Worm (Caenorhabditis elegans) whole organism, L4 larva: ENCODE data around the gene F13B6.1.
"Not testable (repeated sequence)": the region's sequence is repeated elsewhere in the genome, so short reads cannot be mapped to it uniquely, and the experiment has no call there.

Source experiments
- F37D6.2 ChIP-seq: sonication (generic microtip); optimal IDR thresholded peaks from 2 replicates; lab custom pipeline; 2016; ENCODE audit warnings: mild to moderate bottlenecking, missing genetic modification characterization, missing compliant biosample characterization
- F49E8.2 ChIP-seq: sonication (generic microtip); optimal IDR thresholded peaks from 2 replicates; lab custom pipeline; 2016; ENCODE audit warnings: missing compliant biosample characterization, mild to moderate bottlenecking, missing genetic modification characterization, borderline replicate concordance
- Y48G9A.11 ChIP-seq: fragments of 200-800 bp; sonication (Bioruptor generic); IDR thresholded peaks from 2 replicates; pipeline ENCODE4 v1.3.6; 2022; ENCODE audit warnings: missing genetic modification reagents, missing genetic modification characterization, missing compliant biosample characterization
- aly-2 ChIP-seq: sonication (generic microtip); optimal IDR thresholded peaks from 2 replicates; lab custom pipeline; 2018; ENCODE audit warnings: missing biosample characterization, missing genetic modification characterization
- ceh-20 ChIP-seq: fragments of 200-800 bp; sonication (Bioruptor generic); IDR thresholded peaks from 2 replicates; pipeline ENCODE4 v1.3.6; 2022; ENCODE audit warnings: missing genetic modification reagents, missing genetic modification characterization, missing compliant biosample characterization
- ceh-32 ChIP-seq: sonication (generic microtip); optimal IDR thresholded peaks from 2 replicates; lab custom pipeline; 2016; ENCODE audit warnings: mild to moderate bottlenecking, missing genetic modification characterization, missing compliant biosample characterization; ENCODE audit not compliant: poor library complexity
- daf-12 ChIP-seq: fragments of 150-350 bp; optimal IDR thresholded peaks from 2 replicates; lab custom pipeline; 2014; ENCODE audit warnings: missing biosample characterization, missing genetic modification reagents, missing genetic modification characterization
- daf-16 ChIP-seq, 3 experiments: sonication (generic microtip); optimal IDR thresholded peaks; 2 replicates each; lab custom pipeline; 2016 to 2017; ENCODE audit warnings: missing genetic modification characterization in 3 of 3, missing genetic modification reagents in 3 of 3, mild to moderate bottlenecking in 2 of 3, missing compliant biosample characterization in 2 of 3, missing biosample characterization in 1 of 3, moderate library complexity in 1 of 3
- dmd-6 ChIP-seq: fragments of 200-800 bp; sonication (Bioruptor generic); IDR thresholded peaks from 2 replicates; pipeline ENCODE4 v1.3.6; 2022; ENCODE audit warnings: missing genetic modification reagents, missing genetic modification characterization, missing compliant biosample characterization
- fkh-10 ChIP-seq: fragments of 150-350 bp; optimal IDR thresholded peaks from 2 replicates; lab custom pipeline; 2014; ENCODE audit warnings: missing biosample characterization, missing genetic modification reagents, missing genetic modification characterization
- hif-1 ChIP-seq, 2 experiments: sonication (generic microtip); optimal IDR thresholded peaks; 2 replicates each; lab custom pipeline; 2016 to 2017; ENCODE audit warnings: missing compliant biosample characterization in 2 of 2, missing genetic modification characterization in 2 of 2, missing genetic modification reagents in 2 of 2, missing genotype in 2 of 2, mild to moderate bottlenecking in 1 of 2
- hlh-11 ChIP-seq: fragments of 200-800 bp; sonication (Bioruptor generic); optimal IDR thresholded peaks from 2 replicates; lab custom pipeline; 2018; ENCODE audit warnings: mild to moderate bottlenecking, missing genetic modification characterization, missing compliant biosample characterization
- lim-7 ChIP-seq: fragments of 200-800 bp; sonication (Bioruptor generic); IDR thresholded peaks from 2 replicates; pipeline ENCODE4 v1.3.6; 2022; ENCODE audit warnings: missing genetic modification characterization, missing compliant biosample characterization
- mep-1 ChIP-seq: fragments of 150-350 bp; sonication (generic microtip); optimal IDR thresholded peaks from 3 replicates; lab custom pipeline; 2014; ENCODE audit warnings: missing biosample characterization, missing genetic modification characterization
- nhr-111 ChIP-seq: fragments of 200-800 bp; sonication (Bioruptor generic); optimal IDR thresholded peaks from 2 replicates; lab custom pipeline; 2018; ENCODE audit warnings: mild to moderate bottlenecking, missing genetic modification characterization, missing compliant biosample characterization
- nhr-28 ChIP-seq: fragments of 150-350 bp; optimal IDR thresholded peaks from 2 replicates; lab custom pipeline; 2014; ENCODE audit warnings: missing biosample characterization, missing genetic modification characterization
- nhr-42 ChIP-seq: fragments of 200-800 bp; sonication (Bioruptor generic); IDR thresholded peaks from 2 replicates; pipeline ENCODE4 v1.3.6; 2022; ENCODE audit warnings: missing genetic modification characterization, missing compliant biosample characterization
- nhr-48 ChIP-seq: sonication (generic microtip); optimal IDR thresholded peaks from 2 replicates; lab custom pipeline; 2016; ENCODE audit warnings: mild to moderate bottlenecking, missing genetic modification characterization, missing compliant biosample characterization
- nhr-6 ChIP-seq: fragments of 150-350 bp; optimal IDR thresholded peaks from 2 replicates; lab custom pipeline; 2014; ENCODE audit warnings: missing biosample characterization, missing genetic modification characterization
- pha-4 ChIP-seq, 2 experiments: fragments of 150-350 bp in 1 of 2; fragments of 200-800 bp in 1 of 2; sonication (Bioruptor generic) in 1 of 2; IDR thresholded peaks in 1 of 2; optimal IDR thresholded peaks in 1 of 2; 2 replicates each; pipeline versions ENCODE4 v1.3.6 to Lab custom; 2014 to 2022; ENCODE audit warnings: missing genetic modification characterization in 2 of 2, missing genetic modification reagents in 2 of 2, missing biosample characterization in 1 of 2, missing compliant biosample characterization in 1 of 2
- rbr-2 ChIP-seq: sonication (generic microtip); optimal IDR thresholded peaks from 2 replicates; lab custom pipeline; 2016; ENCODE audit warnings: missing genotype, missing genetic modification characterization, missing compliant biosample characterization
- snpc-1.2 ChIP-seq: fragments of 200-800 bp; sonication (Bioruptor generic); IDR thresholded peaks from 2 replicates; pipeline ENCODE4 v1.3.6; 2022; ENCODE audit warnings: missing genetic modification reagents, missing genetic modification characterization, missing compliant biosample characterization
- snpc-4 ChIP-seq: fragments of 150-350 bp; optimal IDR thresholded peaks from 2 replicates; lab custom pipeline; 2014; ENCODE audit warnings: missing biosample characterization, missing genetic modification characterization
- tag-97 ChIP-seq: fragments of 200-800 bp; sonication (Bioruptor generic); IDR thresholded peaks from 2 replicates; pipeline ENCODE4 v1.3.6; 2022; ENCODE audit warnings: missing genetic modification characterization, missing compliant biosample characterization
- tra-1 ChIP-seq: fragments of 200-800 bp; sonication (Bioruptor generic); IDR thresholded peaks from 2 replicates; pipeline ENCODE4 v1.3.6; 2022; ENCODE audit warnings: missing genetic modification reagents, missing genetic modification characterization, missing compliant biosample characterization
- unc-62 ChIP-seq, 3 experiments: fragments of 150-350 bp in 1 of 3; sonication (generic microtip); optimal IDR thresholded peaks in 2 of 3; peaks in 1 of 3; 1 replicate in 1 of 3; 2 replicates in 2 of 3; lab custom pipeline; 2014 to 2017; ENCODE audit warnings: missing biosample characterization in 3 of 3, missing genetic modification characterization in 3 of 3, missing genetic modification reagents in 3 of 3, missing genotype in 1 of 3
- zfp-3 ChIP-seq: fragments of 200-800 bp; sonication (Bioruptor generic); conservative IDR thresholded peaks from 2 replicates; pipeline ENCODE4 v1.3.6; 2022; ENCODE audit warnings: missing genetic modification reagents, missing genetic modification characterization, missing compliant biosample characterization
- zip-11 ChIP-seq: fragments of 200-800 bp; sonication (Bioruptor generic); IDR thresholded peaks from 2 replicates; pipeline ENCODE4 v1.3.6; 2022; ENCODE audit warnings: missing genetic modification characterization, missing compliant biosample characterization

Gene F13B6.1

ce11 chrIV:7433858-7434257 lies 22.5 kb upstream of the F13B6.1 start, which contains the start of gene B0496.11:
TSS of gene B0496.11 (minus strand) at chrIV:7433958.
- TF ChIP-seq F37D6.2 (tag; lab: Kevin White, UChicago) (no peak), pha-4 (GFP tag; IDR thresholded peaks at IDR 0.05; lab: Robert Waterston, UW) (no peak), pha-4 (tag; optimal IDR thresholded peaks at IDR 0.05; lab: Kevin White, UChicago) (no peak), zip-11 (GFP tag; lab: Robert Waterston, UW) (no peak)

- no peak for TF ChIP-seq snpc-4
- no peak for TF ChIP-seq ceh-20 (GFP tag; lab: Robert Waterston, UW)
- TF ChIP-seq unc-62 (GFP tag; optimal IDR thresholded peaks at IDR 0.05 in 1 of 2; lab: Kevin White, UChicago): peak in 1 of 2 experiments; percentile 92
- TF ChIP-seq unc-62 (tag; optimal IDR thresholded peaks at IDR 0.05; lab: Kevin White, UChicago): no peak
- TF ChIP-seq tra-1 (GFP tag; lab: Robert Waterston, UW): no peak
- no peak for TF ChIP-seq dmd-6 (GFP tag; lab: Robert Waterston, UW)
- TF ChIP-seq zfp-3: no peak
- no peak for TF ChIP-seq rbr-2 (tag; lab: Kevin White, UChicago)
- TF ChIP-seq aly-2 (tag; lab: Kevin White, UChicago): no peak
- TF ChIP-seq tag-97 (GFP tag; lab: Robert Waterston, UW): no peak
- TF ChIP-seq, all 104 proteins: peak for 1
These were observed 16.9 kb upstream of the F13B6.1 start for ce11 chrIV:7439377-7439776.

ce11 chrIV:7440238-7440637 lies 16.1 kb upstream of the F13B6.1 start:
- TF ChIP-seq mep-1 (tag; lab: Kevin White, UChicago) (no peak), hlh-11 (tag; lab: Kevin White, UChicago) (peak; percentile 3), ceh-32 (tag; lab: Kevin White, UChicago) (no peak), daf-16 (GFP tag; optimal IDR thresholded peaks at IDR 0.05; lab: Kevin White, UChicago) (no peak), daf-16 (tag; optimal IDR thresholded peaks at IDR 0.05; lab: Kevin White, UChicago) (no peak), daf-12 (tag; lab: Kevin White, UChicago) (no peak), F49E8.2 (tag; lab: Kevin White, UChicago) (no peak), hif-1 (tag; optimal IDR thresholded peaks at IDR 0.05; lab: Kevin White, UChicago) (no peak), nhr-6 (tag; lab: Kevin White, UChicago) (no peak), nhr-42 (GFP tag; lab: Robert Waterston, UW) (no peak), nhr-28 (tag; lab: Kevin White, UChicago) (peak; percentile 66), ceh-20 (GFP tag; lab: Robert Waterston, UW) (no peak), nhr-48 (tag; lab: Kevin White, UChicago) (no peak), fkh-10 (GFP tag; lab: Kevin White, UChicago) (no peak), Y48G9A.11 (no peak), nhr-111 (GFP tag; lab: Kevin White, UChicago) (no peak)

ce11 chrIV:7440985-7441384 lies 15.3 kb upstream of the F13B6.1 start:
- 0 out of 2 replicates have a peak, but pooled peaks have one; percentile 22 for TF ChIP-seq snpc-1.2
- TF ChIP-seq lim-7 (GFP tag; lab: Robert Waterston, UW): peak; percentile 73
- peak; percentile 12; the same call in 1 of the 2 replicates for TF ChIP-seq pha-4 (GFP tag; IDR thresholded peaks at IDR 0.05; lab: Robert Waterston, UW)
- not testable (repeated sequence) for TF ChIP-seq pha-4 (tag; optimal IDR thresholded peaks at IDR 0.05; lab: Kevin White, UChicago)
- 0 out of 2 replicates have a peak, but pooled peaks have one; percentile 36 for TF ChIP-seq Y48G9A.11
- TF ChIP-seq tra-1 (GFP tag; lab: Robert Waterston, UW): 0 out of 2 replicates have a peak, but pooled peaks have one; percentile 28

- TF ChIP-seq unc-62 (GFP tag; optimal IDR thresholded peaks at IDR 0.05 in 1 of 2; lab: Kevin White, UChicago) (peak in 1 of 2 experiments; percentile 51), unc-62 (tag; optimal IDR thresholded peaks at IDR 0.05; lab: Kevin White, UChicago) (no peak), dmd-6 (GFP tag; lab: Robert Waterston, UW) (no peak)
These were observed 11.1 kb upstream of the F13B6.1 start, which contains the start of gene valv-1 for ce11 chrIV:7445236-7445635. TSS of gene valv-1 (minus strand) at chrIV:7445336.
